Worm (Caenorhabditis elegans) whole organism, early embryonic: ENCODE results near the gene C14B1.2.

Experiments used
- B0310.2 ChIP-seq: sonication (generic microtip); optimal IDR thresholded peaks from 2 replicates; lab custom pipeline; 2016; ENCODE audit warnings: mild to moderate bottlenecking, missing genetic modification characterization, missing compliant biosample characterization
- F13C5.2 ChIP-seq: sonication (generic microtip); optimal IDR thresholded peaks from 2 replicates; lab custom pipeline; 2017; ENCODE audit warnings: mild to moderate bottlenecking, missing genetic modification characterization, inconsistent platforms, missing compliant biosample characterization
- aly-1 ChIP-seq: sonication (generic microtip); optimal IDR thresholded peaks from 2 replicates; lab custom pipeline; 2016; ENCODE audit warnings: missing genetic modification characterization, missing compliant biosample characterization
- ama-1 ChIP-seq: fragments of 150-350 bp; optimal IDR thresholded peaks from 2 replicates; lab custom pipeline; 2014
- ceh-13 ChIP-seq: fragments of 200-800 bp; sonication (Bioruptor generic); optimal IDR thresholded peaks from 2 replicates; lab custom pipeline; 2018; ENCODE audit warnings: mild to moderate bottlenecking, missing genetic modification characterization, missing compliant biosample characterization
- ceh-36 ChIP-seq: sonication (generic microtip); optimal IDR thresholded peaks from 2 replicates; lab custom pipeline; 2016; ENCODE audit warnings: missing genetic modification characterization, inconsistent platforms, missing compliant biosample characterization
- ets-7 ChIP-seq: sonication (generic microtip); optimal IDR thresholded peaks from 2 replicates; lab custom pipeline; 2016; ENCODE audit warnings: missing genotype, missing genetic modification characterization, missing compliant biosample characterization
- flt-1 ChIP-seq: fragments of 200-800 bp; sonication (Bioruptor generic); IDR thresholded peaks from 2 replicates; pipeline ENCODE4 v1.3.6; 2022; ENCODE audit warnings: missing genetic modification characterization, missing compliant biosample characterization
- hmbx-1 ChIP-seq: sonication (generic microtip); optimal IDR thresholded peaks from 2 replicates; lab custom pipeline; 2016; ENCODE audit warnings: mild to moderate bottlenecking, missing genetic modification characterization, missing compliant biosample characterization
- hmg-4 ChIP-seq: fragments of 200-800 bp; sonication (Bioruptor generic); optimal IDR thresholded peaks from 2 replicates; lab custom pipeline; 2018; ENCODE audit warnings: mild to moderate bottlenecking, missing genetic modification characterization, missing compliant biosample characterization
- hnd-1 ChIP-seq: sonication (generic microtip); optimal IDR thresholded peaks from 2 replicates; lab custom pipeline; 2016; ENCODE audit warnings: missing genetic modification characterization, missing compliant biosample characterization
- pes-1 ChIP-seq: fragments of 200-800 bp; sonication (Bioruptor generic); IDR thresholded peaks from 2 replicates; pipeline ENCODE4 v1.3.6; 2022; ENCODE audit warnings: missing genetic modification reagents, missing genetic modification characterization, missing compliant biosample characterization
- scrt-1 ChIP-seq: fragments of 200-800 bp; sonication (Bioruptor generic); IDR thresholded peaks from 2 replicates; pipeline ENCODE4 v1.3.6; 2022; ENCODE audit warnings: missing genetic modification characterization, missing compliant biosample characterization
- sea-1 ChIP-seq: fragments of 200-800 bp; sonication (Bioruptor generic); conservative IDR thresholded peaks from 2 replicates; pipeline ENCODE4 v1.3.6; 2022; ENCODE audit warnings: missing genetic modification characterization, missing compliant biosample characterization
- tbx-11 ChIP-seq: fragments of 200-800 bp; sonication (Bioruptor generic); IDR thresholded peaks from 2 replicates; pipeline ENCODE4 v1.3.6; 2022; ENCODE audit warnings: missing genetic modification characterization, missing compliant biosample characterization
- tbx-37 ChIP-seq: fragments of 200-800 bp; sonication (Bioruptor generic); conservative IDR thresholded peaks from 2 replicates; pipeline ENCODE4 v1.3.6; 2022; ENCODE audit warnings: missing genetic modification reagents, missing genetic modification characterization, missing compliant biosample characterization
- tra-4 ChIP-seq: sonication (generic microtip); optimal IDR thresholded peaks from 2 replicates; lab custom pipeline; 2017; ENCODE audit warnings: missing genetic modification characterization, missing compliant biosample characterization

The C14B1.2 gene

ce11 chrIII:3734007-3734406, 31.9 kb downstream of the C14B1.2 start, which contains the start of gene F34D10.3:
TSS of gene F34D10.3 (plus strand) at chrIII:3734255.
- no peak for TF ChIP-seq pes-1 (GFP tag; lab: Robert Waterston, UW)
- TF ChIP-seq ets-7 (tag; lab: Kevin White, UChicago) = no peak
- no peak for TF ChIP-seq tbx-11 (GFP tag; lab: Robert Waterston, UW)
- TF ChIP-seq ceh-13 = no peak

ce11 chrIII:3734990-3735389, 32.9 kb downstream of the C14B1.2 start, which contains the start of gene evl-18:
TSS of gene evl-18 (minus strand) at chrIII:3735039.
- TF ChIP-seq B0310.2 = no peak
- no peak for TF ChIP-seq tbx-37 (GFP tag; lab: Robert Waterston, UW)
- no peak for TF ChIP-seq F13C5.2
- no peak for TF ChIP-seq tbx-11 (GFP tag; lab: Robert Waterston, UW)
- no peak for TF ChIP-seq hmg-4
- no peak for TF ChIP-seq ets-7 (tag; lab: Kevin White, UChicago)
- no peak for TF ChIP-seq flt-1 (GFP tag; lab: Robert Waterston, UW)
- no peak for TF ChIP-seq ceh-13
- no peak for TF ChIP-seq ceh-36
- TF ChIP-seq sea-1 (GFP tag; lab: Robert Waterston, UW) = no peak
- no peak for TF ChIP-seq pes-1 (GFP tag; lab: Robert Waterston, UW)
- TF ChIP-seq tra-4 = no peak
- TF ChIP-seq scrt-1 (GFP tag; lab: Robert Waterston, UW) = no peak
- TF ChIP-seq aly-1 (tag; lab: Kevin White, UChicago) = no peak
- TF ChIP-seq hnd-1 (tag; lab: Kevin White, UChicago) = no peak

- TF ChIP-seq ama-1 (no peak), tbx-11 (GFP tag; lab: Robert Waterston, UW) (0 out of 2 replicates have a peak, but pooled peaks have one; percentile 24)
Measured at ce11 chrIII:3735509-3736255, 33.6 kb downstream of the C14B1.2 start.

- TF ChIP-seq tra-4 (no peak), tbx-37 (GFP tag; lab: Robert Waterston, UW) (no peak), pes-1 (GFP tag; lab: Robert Waterston, UW) (no peak), ceh-36 (no peak), B0310.2 (no peak), hmg-4 (no peak), flt-1 (GFP tag; lab: Robert Waterston, UW) (no peak), hmbx-1 (tag; lab: Kevin White, UChicago) (no peak)
Measured at ce11 chrIII:3736302-3736701, 34.2 kb downstream of the C14B1.2 start, which contains the start of gene F34D10.4. TSS of gene F34D10.4 (plus strand) at chrIII:3736602.

ce11 chrIII:3737742-3738141, 35.7 kb downstream of the C14B1.2 start:
- TF ChIP-seq hmbx-1 (tag; lab: Kevin White, UChicago) (no peak), ets-7 (tag; lab: Kevin White, UChicago) (no peak), tra-4 (no peak), sea-1 (GFP tag; lab: Robert Waterston, UW) (no peak), scrt-1 (GFP tag; lab: Robert Waterston, UW) (no peak), ceh-36 (no peak), tbx-11 (GFP tag; lab: Robert Waterston, UW) (no peak), F13C5.2 (no peak), pes-1 (GFP tag; lab: Robert Waterston, UW) (no peak), flt-1 (GFP tag; lab: Robert Waterston, UW) (no peak), aly-1 (tag; lab: Kevin White, UChicago) (no peak), hnd-1 (tag; lab: Kevin White, UChicago) (no peak), ama-1 (no peak)

ce11 chrIII:3738331-3738730, 36.3 kb downstream of the C14B1.2 start:
- TF ChIP-seq F13C5.2 (no peak), sea-1 (GFP tag; lab: Robert Waterston, UW) (no peak), ama-1 (no peak), aly-1 (tag; lab: Kevin White, UChicago) (no peak), tbx-11 (GFP tag; lab: Robert Waterston, UW) (no peak), pes-1 (GFP tag; lab: Robert Waterston, UW) (no peak), flt-1 (GFP tag; lab: Robert Waterston, UW) (no peak), ceh-36 (no peak), scrt-1 (GFP tag; lab: Robert Waterston, UW) (no peak), tra-4 (no peak), ceh-13 (no peak), hnd-1 (tag; lab: Kevin White, UChicago) (no peak), ets-7 (tag; lab: Kevin White, UChicago) (no peak), hmbx-1 (tag; lab: Kevin White, UChicago) (no peak), hmg-4 (no peak)

- TF ChIP-seq ama-1 (no peak), tra-4 (no peak), sea-1 (GFP tag; lab: Robert Waterston, UW) (no peak), pes-1 (GFP tag; lab: Robert Waterston, UW) (no peak), ceh-13 (no peak), hmbx-1 (tag; lab: Kevin White, UChicago) (no peak), aly-1 (tag; lab: Kevin White, UChicago) (no peak), hmg-4 (no peak)
Measured at ce11 chrIII:3742090-3742489, 40.0 kb downstream of the C14B1.2 start.

- TF ChIP-seq pes-1 (GFP tag; lab: Robert Waterston, UW) (no peak), B0310.2 (no peak), ceh-13 (no peak), tra-4 (no peak), aly-1 (tag; lab: Kevin White, UChicago) (no peak), tbx-37 (GFP tag; lab: Robert Waterston, UW) (no peak), hnd-1 (tag; lab: Kevin White, UChicago) (no peak), ceh-36 (no peak), scrt-1 (GFP tag; lab: Robert Waterston, UW) (no peak), tbx-11 (GFP tag; lab: Robert Waterston, UW) (no peak), ama-1 (no peak), ets-7 (tag; lab: Kevin White, UChicago) (no peak), sea-1 (GFP tag; lab: Robert Waterston, UW) (no peak), hmg-4 (no peak), hmbx-1 (tag; lab: Kevin White, UChicago) (no peak), flt-1 (GFP tag; lab: Robert Waterston, UW) (no peak), F13C5.2 (no peak)
Measured at ce11 chrIII:3743367-3743766, 41.3 kb downstream of the C14B1.2 start.
